Worm (Caenorhabditis elegans): Measurements from ENCODE around the gene F55H2.8.

DNA sequence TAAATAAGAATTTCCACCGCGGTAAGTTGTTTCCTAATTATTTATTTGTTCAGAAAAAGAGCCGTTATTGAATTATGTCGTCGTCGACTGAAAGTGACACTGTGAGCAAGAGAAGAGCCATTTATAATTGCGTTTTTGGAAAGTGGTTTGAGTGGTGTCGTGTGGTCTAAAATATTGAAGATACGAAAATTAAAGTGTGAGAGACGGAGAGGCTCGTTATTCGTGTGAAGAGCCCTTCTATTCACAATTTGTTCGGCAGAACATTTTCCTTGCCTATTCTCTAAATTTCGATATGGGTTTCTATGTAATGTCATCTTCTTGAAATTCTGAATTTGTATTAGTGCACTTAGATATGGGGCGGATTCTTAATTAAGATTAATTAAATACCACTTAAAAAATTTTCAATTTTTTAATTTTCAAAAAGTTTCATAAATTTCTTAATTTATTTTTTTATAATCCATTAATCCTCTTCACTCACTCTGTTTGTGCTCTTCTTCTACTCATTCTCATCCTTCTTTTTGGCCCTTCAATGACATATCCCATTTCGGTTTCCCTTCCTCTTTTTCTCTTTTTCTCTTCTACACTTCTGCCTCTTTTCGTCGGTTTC lies 3.8 kb upstream of the F55H2.8 start:
- TF ChIP-seq ets-7 (tag; optimal IDR thresholded peaks at IDR 0.05) = no peak
- TF ChIP-seq pes-1 (GFP tag; IDR thresholded peaks at IDR 0.05) = no peak
- no peak for TF ChIP-seq ceh-13 (GFP tag; optimal IDR thresholded peaks at IDR 0.05)
- TF ChIP-seq scrt-1 (GFP tag; IDR thresholded peaks at IDR 0.05) = no peak
- no peak for TF ChIP-seq hmg-4 (GFP tag; optimal IDR thresholded peaks at IDR 0.05)
- TF ChIP-seq B0310.2 (tag; optimal IDR thresholded peaks at IDR 0.05) = no peak
- TF ChIP-seq aly-1 (tag; optimal IDR thresholded peaks at IDR 0.05) = no peak

All from whole organism, early embryonic.